Worm (Caenorhabditis elegans) whole organism, L2 larva: ENCODE data around the gene Y49F6B.12.

Source experiments
- R02D3.7 ChIP-seq: fragments of 150-350 bp; optimal IDR thresholded peaks from 2 replicates; lab custom pipeline; 2014; ENCODE audit warnings: missing biosample characterization, missing genetic modification characterization
- ceh-82 ChIP-seq: fragments of 150-350 bp; optimal IDR thresholded peaks from 2 replicates; lab custom pipeline; 2014; ENCODE audit warnings: missing biosample characterization, missing genetic modification characterization
- fos-1 ChIP-seq: fragments of 150-350 bp; optimal IDR thresholded peaks from 2 replicates; lab custom pipeline; 2014; ENCODE audit warnings: missing biosample characterization, missing genetic modification characterization
- nhr-11 ChIP-seq: fragments of 150-350 bp; optimal IDR thresholded peaks from 2 replicates; lab custom pipeline; 2014; ENCODE audit warnings: missing biosample characterization, missing genetic modification characterization
- snpc-4 ChIP-seq: fragments of 150-350 bp; optimal IDR thresholded peaks from 2 replicates; lab custom pipeline; 2014; ENCODE audit warnings: missing biosample characterization, missing genetic modification characterization

ce11 chrII:3425433-3425832 lies 46.8 kb downstream of the Y49F6B.12 start, which contains the start of gene nep-11:
- TF ChIP-seq ceh-82 (no peak), fos-1 (no peak), R02D3.7 (tag; lab: Kevin White, UChicago) (no peak), nhr-11 (tag; lab: Kevin White, UChicago) (no peak), snpc-4 (tag; lab: Kevin White, UChicago) (no peak)
